Worm (Caenorhabditis elegans): ENCODE results near the gene elf-1.
"Not testable (repeated sequence)": the region's sequence is repeated elsewhere in the genome, so short reads cannot be mapped to it uniquely, and the experiment has no call there.

ce11 chrIII:688869-689268, at the start of gene elf-1:
- TF ChIP-seq pha-4 (tag; optimal IDR thresholded peaks at IDR 0.05); sptf-1 (tag; optimal IDR thresholded peaks at IDR 0.05); ztf-11 (tag; optimal IDR thresholded peaks at IDR 0.05); nhr-12 (tag; optimal IDR thresholded peaks at IDR 0.05); ceh-43 (GFP tag; optimal IDR thresholded peaks at IDR 0.05); elt-3 (tag; optimal IDR thresholded peaks at IDR 0.05); mls-2 (tag; optimal IDR thresholded peaks at IDR 0.05); nhr-237 (tag; optimal IDR thresholded peaks at IDR 0.05): not testable (repeated sequence)

Measured in whole organism, mixed stage, embryonic.